Fruit fly (Drosophila melanogaster) whole organism, embryonic: ENCODE measurements around the gene CG3634.

ENCODE experiments used
- Abd-B ChIP-seq: fragments of 200-800 bp; sonication (Bioruptor generic); optimal IDR thresholded peaks from 2 replicates; lab custom pipeline; 2018; ENCODE audit warnings: missing biosample characterization, mild to moderate bottlenecking, missing genetic modification characterization, moderate library complexity
- Atf3 ChIP-seq: fragments of 200-800 bp; sonication (Bioruptor generic); optimal IDR thresholded peaks from 3 replicates; lab custom pipeline; 2016; ENCODE audit warnings: missing biosample characterization, missing genetic modification characterization
- Blimp-1 ChIP-seq: fragments of 200-800 bp; sonication (Bioruptor generic); optimal IDR thresholded peaks from 3 replicates; lab custom pipeline; 2018; ENCODE audit warnings: missing biosample characterization, missing genetic modification characterization, mild to moderate bottlenecking, moderate library complexity, missing genetic modification reagents
- CG10267 ChIP-seq: fragments of 200-800 bp; sonication (Bioruptor generic); optimal IDR thresholded peaks from 2 replicates; lab custom pipeline; 2018; ENCODE audit warnings: missing biosample characterization, mild to moderate bottlenecking, missing genetic modification characterization, moderate library complexity
- CG10565 ChIP-seq: fragments of 200-800 bp; sonication (Bioruptor generic); optimal IDR thresholded peaks from 3 replicates; lab custom pipeline; 2016; ENCODE audit warnings: missing biosample characterization, mild to moderate bottlenecking, missing genetic modification characterization
- CG11093 ChIP-seq: fragments of 200-800 bp; sonication (Bioruptor generic); IDR thresholded peaks from 3 replicates; pipeline ENCODE4 v1.3.6; 2022; ENCODE audit warnings: missing biosample characterization, missing genetic modification characterization
- CG11695 ChIP-seq: fragments of 200-800 bp; sonication (Bioruptor generic); IDR thresholded peaks from 3 replicates; pipeline ENCODE4 v1.3.6; 2022; ENCODE audit warnings: missing biosample characterization, missing genetic modification characterization
- CG13894 ChIP-seq: fragments of 200-800 bp; sonication (Bioruptor generic); optimal IDR thresholded peaks from 3 replicates; lab custom pipeline; 2018; ENCODE audit warnings: missing biosample characterization, mild to moderate bottlenecking, missing genetic modification characterization, moderate library complexity
- CG14441 ChIP-seq: fragments of 200-800 bp; sonication (Bioruptor generic); IDR thresholded peaks from 2 replicates; pipeline ENCODE4 v1.3.6; 2022; ENCODE audit warnings: missing biosample characterization, missing genetic modification characterization
- CG1603 ChIP-seq: fragments of 200-800 bp; sonication (Bioruptor generic); optimal IDR thresholded peaks from 2 replicates; lab custom pipeline; 2019; ENCODE audit warnings: missing biosample characterization, mild to moderate bottlenecking, missing genetic modification characterization, moderate library complexity
- CG17186 ChIP-seq: fragments of 200-800 bp; sonication (Bioruptor generic); optimal IDR thresholded peaks from 3 replicates; lab custom pipeline; 2017; ENCODE audit warnings: missing biosample characterization, missing genetic modification reagents, missing genetic modification characterization
- CG2712 ChIP-seq: fragments of 200-800 bp; optimal IDR thresholded peaks from 3 replicates; lab custom pipeline; 2019; ENCODE audit warnings: missing biosample characterization, mild to moderate bottlenecking, missing genetic modification characterization, moderate library complexity
- CG2875 ChIP-seq: fragments of 200-800 bp; sonication (Bioruptor generic); optimal IDR thresholded peaks from 2 replicates; lab custom pipeline; 2017; ENCODE audit warnings: missing biosample characterization, mild to moderate bottlenecking, missing genetic modification characterization, missing genetic modification reagents
- CG3407 ChIP-seq: fragments of 200-800 bp; sonication (Bioruptor generic); optimal IDR thresholded peaks from 2 replicates; lab custom pipeline; 2018; ENCODE audit warnings: missing biosample characterization, mild to moderate bottlenecking, missing genetic modification characterization
- CG34224 ChIP-seq: fragments of 200-800 bp; sonication (Bioruptor generic); IDR thresholded peaks from 3 replicates; pipeline ENCODE4 v1.3.6; 2022; ENCODE audit warnings: missing biosample characterization, missing genetic modification characterization; ENCODE audit not compliant: partially characterized antibody
- CG3995 ChIP-seq: fragments of 200-800 bp; sonication (Bioruptor generic); optimal IDR thresholded peaks from 3 replicates; lab custom pipeline; 2016; ENCODE audit warnings: missing biosample characterization, missing genetic modification characterization
- CG4328 ChIP-seq: fragments of 200-800 bp; sonication (Bioruptor generic); optimal IDR thresholded peaks from 3 replicates; lab custom pipeline; 2017; ENCODE audit warnings: missing biosample characterization, missing genetic modification reagents, missing genetic modification characterization
- CG6689 ChIP-seq: fragments of 200-800 bp; sonication (Bioruptor generic); IDR thresholded peaks from 2 replicates; pipeline ENCODE4 v1.3.6; 2022; ENCODE audit warnings: missing biosample characterization, missing genetic modification characterization
- CG6854 ChIP-seq: fragments of 200-800 bp; sonication (Bioruptor generic); optimal IDR thresholded peaks from 3 replicates; lab custom pipeline; 2017; ENCODE audit warnings: missing biosample characterization, mild to moderate bottlenecking, missing genetic modification characterization
- CG7372 ChIP-seq: fragments of 200-800 bp; sonication (Bioruptor generic); IDR thresholded peaks from 2 replicates; pipeline ENCODE4 v1.3.6; 2022; ENCODE audit warnings: missing biosample characterization, missing genetic modification characterization
- CG9727 ChIP-seq: fragments of 200-800 bp; sonication (Bioruptor generic); optimal IDR thresholded peaks from 3 replicates; lab custom pipeline; 2017; ENCODE audit warnings: missing biosample characterization, mild to moderate bottlenecking, missing genetic modification characterization
- CG9932 ChIP-seq: fragments of 200-800 bp; sonication (Bioruptor generic); IDR thresholded peaks from 2 replicates; pipeline ENCODE4 v1.3.6; 2022; ENCODE audit warnings: missing biosample characterization, missing genetic modification characterization
- Doc2 ChIP-seq: fragments of 200-800 bp; sonication (Bioruptor generic); IDR thresholded peaks from 2 replicates; pipeline ENCODE4 v1.3.6; 2022; ENCODE audit warnings: missing biosample characterization, missing genetic modification characterization
- E2f1 ChIP-seq: fragments of 200-800 bp; sonication (Bioruptor generic); IDR thresholded peaks from 2 replicates; pipeline ENCODE4 v1.3.6; 2022; ENCODE audit warnings: missing biosample characterization, missing genetic modification characterization
- H15 ChIP-seq: fragments of 200-800 bp; sonication (Bioruptor generic); IDR thresholded peaks from 3 replicates; pipeline ENCODE4 v1.3.6; 2022; ENCODE audit warnings: missing biosample characterization, missing genetic modification characterization
- HHEX ChIP-seq: fragments of 200-800 bp; sonication (Bioruptor generic); optimal IDR thresholded peaks from 3 replicates; lab custom pipeline; 2017; ENCODE audit warnings: missing biosample characterization, mild to moderate bottlenecking, missing genetic modification characterization, missing genetic modification reagents
- Hmr ChIP-seq: fragments of 200-800 bp; sonication (Bioruptor generic); optimal IDR thresholded peaks from 3 replicates; lab custom pipeline; 2017; ENCODE audit warnings: mild to moderate bottlenecking, missing biosample characterization, missing genetic modification reagents, missing genetic modification characterization
- MBD-R2 ChIP-seq: fragments of 200-800 bp; sonication (Bioruptor generic); IDR thresholded peaks from 2 replicates; pipeline ENCODE4 v1.3.6; 2022; ENCODE audit warnings: missing biosample characterization, missing genetic modification characterization
- MESR4 ChIP-seq: fragments of 200-800 bp; sonication (Bioruptor generic); optimal IDR thresholded peaks from 2 replicates; lab custom pipeline; 2018; ENCODE audit warnings: missing biosample characterization, mild to moderate bottlenecking, missing genetic modification characterization, moderate library complexity
- Nf-YB ChIP-seq: fragments of 200-800 bp; sonication (Bioruptor generic); optimal IDR thresholded peaks from 3 replicates; lab custom pipeline; 2019; ENCODE audit warnings: missing biosample characterization, mild to moderate bottlenecking, missing genetic modification characterization, moderate library complexity
- Oaz ChIP-seq: fragments of 200-800 bp; sonication (Bioruptor generic); IDR thresholded peaks from 2 replicates; pipeline ENCODE4 v1.3.6; 2022; ENCODE audit warnings: missing biosample characterization, missing genetic modification characterization
- Xbp1 ChIP-seq: fragments of 200-800 bp; sonication (Bioruptor generic); optimal IDR thresholded peaks from 3 replicates; lab custom pipeline; 2016; ENCODE audit warnings: missing biosample characterization, mild to moderate bottlenecking, missing genetic modification characterization
- YL-1 ChIP-seq: fragments of 200-800 bp; sonication (Bioruptor generic); optimal IDR thresholded peaks from 3 replicates; lab custom pipeline; 2017; ENCODE audit warnings: missing biosample characterization, mild to moderate bottlenecking, missing genetic modification characterization
- ab ChIP-seq: fragments of 200-800 bp; sonication (Bioruptor generic); optimal IDR thresholded peaks from 2 replicates; lab custom pipeline; 2016; ENCODE audit warnings: missing biosample characterization, missing genetic modification characterization
- aop ChIP-seq: fragments of 200-800 bp; sonication (Bioruptor generic); IDR thresholded peaks from 2 replicates; pipeline ENCODE4 v1.3.6; 2022; ENCODE audit warnings: missing biosample characterization, missing genetic modification characterization
- ap ChIP-seq: fragments of 200-800 bp; sonication (Bioruptor generic); IDR thresholded peaks from 2 replicates; pipeline ENCODE4 v1.3.6; 2022; ENCODE audit warnings: missing biosample characterization, missing genetic modification characterization
- az2 ChIP-seq: fragments of 200-800 bp; sonication (Bioruptor generic); optimal IDR thresholded peaks from 3 replicates; lab custom pipeline; 2016; ENCODE audit warnings: missing biosample characterization, missing genetic modification characterization
- chif ChIP-seq, 2 experiments: fragments of 200-800 bp; sonication (Bioruptor generic); optimal IDR thresholded peaks; 3 replicates each; lab custom pipeline; 2016; ENCODE audit warnings: missing biosample characterization in 2 of 2, missing genetic modification characterization in 2 of 2
- ci ChIP-seq: fragments of 200-800 bp; sonication (Bioruptor generic); IDR thresholded peaks from 3 replicates; pipeline ENCODE4 v1.3.6; 2022; ENCODE audit warnings: missing biosample characterization, missing genetic modification characterization
- ewg ChIP-seq: fragments of 200-800 bp; sonication (Bioruptor generic); optimal IDR thresholded peaks from 3 replicates; lab custom pipeline; 2017; ENCODE audit warnings: mild to moderate bottlenecking, missing biosample characterization, missing genetic modification reagents, missing genetic modification characterization
- gce ChIP-seq: fragments of 200-800 bp; sonication (Bioruptor generic); IDR thresholded peaks from 3 replicates; pipeline ENCODE4 v1.3.6; 2022; ENCODE audit warnings: missing biosample characterization, missing genetic modification characterization
- grau ChIP-seq: fragments of 200-800 bp; optimal IDR thresholded peaks from 3 replicates; lab custom pipeline; 2019; ENCODE audit warnings: missing biosample characterization, mild to moderate bottlenecking, missing genetic modification characterization, moderate library complexity
- h ChIP-seq: fragments of >200 bp; optimal IDR thresholded peaks from 2 replicates; lab custom pipeline; 2017
- inv ChIP-seq: fragments of 200-800 bp; sonication (Bioruptor generic); IDR thresholded peaks from 2 replicates; pipeline ENCODE4 v1.3.6; 2022; ENCODE audit warnings: missing biosample characterization, missing genetic modification characterization; ENCODE audit not compliant: partially characterized antibody
- lab ChIP-seq: fragments of 200-800 bp; sonication (Bioruptor generic); optimal IDR thresholded peaks from 3 replicates; lab custom pipeline; 2017; ENCODE audit warnings: missing biosample characterization, missing genetic modification characterization, mild to moderate bottlenecking, moderate library complexity, missing genetic modification reagents
- lmd ChIP-seq: fragments of 200-800 bp; sonication (Bioruptor generic); IDR thresholded peaks from 2 replicates; pipeline ENCODE4 v1.3.6; 2022; ENCODE audit warnings: missing biosample characterization, missing genetic modification characterization
- nerfin-1 ChIP-seq: fragments of 200-800 bp; sonication (Bioruptor generic); optimal IDR thresholded peaks from 3 replicates; lab custom pipeline; 2019; ENCODE audit warnings: missing biosample characterization, mild to moderate bottlenecking, missing genetic modification characterization, moderate library complexity
- odd ChIP-seq: fragments of 200-800 bp; sonication (Bioruptor generic); optimal IDR thresholded peaks from 2 replicates; lab custom pipeline; 2017; ENCODE audit warnings: missing biosample characterization, mild to moderate bottlenecking, missing genetic modification characterization
- sim ChIP-seq: fragments of 200-800 bp; sonication (Bioruptor generic); IDR thresholded peaks from 2 replicates; pipeline ENCODE4 v1.3.6; 2022; ENCODE audit warnings: missing biosample characterization, missing genetic modification characterization
- slou ChIP-seq: fragments of 200-800 bp; sonication (Bioruptor generic); optimal IDR thresholded peaks from 3 replicates; lab custom pipeline; 2016; ENCODE audit warnings: missing biosample characterization, missing genetic modification characterization
- wdn ChIP-seq: fragments of 200-800 bp; sonication (Bioruptor generic); IDR thresholded peaks from 2 replicates; pipeline ENCODE4 v1.3.6; 2022; ENCODE audit warnings: missing biosample characterization, missing genetic modification characterization

The CG3634 gene

DNA sequence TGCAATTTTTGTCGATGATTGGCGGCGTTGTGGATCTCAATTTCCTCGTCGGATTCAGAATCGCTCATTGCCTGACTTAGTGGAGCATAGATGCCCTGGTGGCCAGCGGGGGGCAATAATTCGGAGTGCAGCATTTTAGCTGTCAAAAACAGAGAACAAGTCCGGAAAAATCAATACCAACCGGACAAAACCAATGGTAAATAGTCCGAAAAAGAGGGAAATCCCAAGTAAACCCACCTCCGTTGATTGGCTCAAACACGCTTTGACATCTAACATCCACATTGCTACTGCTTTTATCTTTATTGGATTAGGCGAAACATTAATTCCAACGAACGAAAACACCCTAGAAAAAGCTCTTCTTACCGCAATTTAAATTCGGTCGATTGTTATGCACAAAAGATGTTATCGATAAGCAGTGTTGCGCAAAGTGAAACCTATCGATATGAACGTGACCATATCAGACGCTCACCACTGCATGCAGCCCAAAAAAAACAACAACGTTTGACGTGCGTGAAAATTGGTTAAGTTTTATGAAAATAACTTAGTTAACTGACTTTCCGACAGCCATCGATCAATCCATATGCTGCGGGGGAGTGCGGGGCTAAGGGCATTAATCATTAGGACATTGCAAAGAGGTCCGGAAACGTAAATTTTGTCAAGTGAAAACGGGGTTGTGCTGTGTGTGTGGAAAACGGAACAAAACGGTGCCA lies 6.7 kb upstream of the CG3634 start, which contains the start of the genes CG3618 and Pka-R1 (continued):
- no peak for TF ChIP-seq lab (GFP tag; lab: Kevin White, UChicago)
- TF ChIP-seq CG11695, result no peak
- no peak for TF ChIP-seq inv (GFP tag; lab: Robert Waterston, UW)
- TF ChIP-seq CG2875 (GFP tag; lab: Kevin White, UChicago), result no peak
- TF ChIP-seq CG10267 (tag; lab: Kevin White, UChicago), result peak; percentile 85
- TF ChIP-seq gce (GFP tag; lab: Robert Waterston, UW), result no peak
- TF ChIP-seq chif (GFP tag; optimal IDR thresholded peaks at IDR 0.05; lab: Kevin White, UChicago), result no peak
- TF ChIP-seq CG6689 (GFP tag; lab: Robert Waterston, UW), result no peak
- TF ChIP-seq wdn (GFP tag; lab: Robert Waterston, UW), result no peak
- peak; percentile 1 for TF ChIP-seq ewg
- TF ChIP-seq Doc2 (GFP tag; lab: Robert Waterston, UW), result no peak
- TF ChIP-seq HHEX, result no peak
- TF ChIP-seq CG11093 (GFP tag; lab: Robert Waterston, UW), result no peak
- TF ChIP-seq Blimp-1 (GFP tag; lab: Kevin White, UChicago), result no peak
- TF ChIP-seq h, result no peak
- TF ChIP-seq Nf-YB (GFP tag; lab: Kevin White, UChicago), result no peak
- no peak for TF ChIP-seq odd (GFP tag; lab: Kevin White, UChicago)
- no peak for TF ChIP-seq MBD-R2 (GFP tag; lab: Robert Waterston, UW)
- TF ChIP-seq Hmr (GFP tag; lab: Kevin White, UChicago), result no peak
- no peak for TF ChIP-seq Atf3
- TF ChIP-seq az2, result no peak
- TF ChIP-seq CG13894, result no peak
- TF ChIP-seq CG2712 (tag; lab: Kevin White, UChicago), result no peak
- no peak for TF ChIP-seq Abd-B (GFP tag; lab: Kevin White, UChicago)
- no peak for TF ChIP-seq sim
- no peak for TF ChIP-seq CG9932 (GFP tag; lab: Robert Waterston, UW)
- TF ChIP-seq grau (tag; lab: Kevin White, UChicago), result no peak
- peak; percentile 12 for TF ChIP-seq Xbp1
- no peak for TF ChIP-seq CG9727
- TF ChIP-seq aop, result no peak
- TF ChIP-seq CG34224, result no peak
- TF ChIP-seq nerfin-1 (tag; lab: Kevin White, UChicago), result no peak
- no peak for TF ChIP-seq CG4328 (GFP tag; lab: Kevin White, UChicago)
- TF ChIP-seq Oaz, result no peak
- TF ChIP-seq CG6854 (GFP tag; lab: Kevin White, UChicago), result no peak
- no peak for TF ChIP-seq ci
- no peak for TF ChIP-seq H15 (GFP tag; lab: Robert Waterston, UW)
- TF ChIP-seq E2f1 (GFP tag; lab: Robert Waterston, UW), result no peak
- TF ChIP-seq CG1603 (tag; lab: Kevin White, UChicago), result no peak
- TF ChIP-seq YL-1, result peak; percentile 83
- no peak for TF ChIP-seq CG10565 (GFP tag; lab: Kevin White, UChicago)
- TF ChIP-seq slou, result no peak
- no peak for TF ChIP-seq CG3407 (GFP tag; lab: Kevin White, UChicago)
- TF ChIP-seq CG7372 (GFP tag; lab: Robert Waterston, UW), result no peak
- no peak for TF ChIP-seq lmd (GFP tag; lab: Robert Waterston, UW)
- no peak for TF ChIP-seq CG14441 (GFP tag; lab: Robert Waterston, UW)
- peak; percentile 96 for TF ChIP-seq CG17186 (GFP tag; lab: Kevin White, UChicago)
- peak; percentile 83 for TF ChIP-seq MESR4 (GFP tag; lab: Kevin White, UChicago)
- peak; percentile 49 for TF ChIP-seq CG3995
- TF ChIP-seq ap (GFP tag; lab: Robert Waterston, UW), result no peak
- TF ChIP-seq ab (GFP tag; lab: Kevin White, UChicago), result no peak
